Fruit fly (Drosophila melanogaster) whole organism, embryonic: Measurements from ENCODE around the gene CG14342.

Experiments used
- ATbp ChIP-seq: fragments of 200-800 bp; sonication (Bioruptor generic); optimal IDR thresholded peaks from 2 replicates; lab custom pipeline; 2017; ENCODE audit warnings: missing biosample characterization, mild to moderate bottlenecking, missing genetic modification characterization, missing genetic modification reagents
- Bdp1 ChIP-seq: fragments of 200-800 bp; sonication (Bioruptor generic); optimal IDR thresholded peaks from 3 replicates; lab custom pipeline; 2016; ENCODE audit warnings: missing biosample characterization, missing genetic modification characterization
- CG10209 ChIP-seq: fragments of 200-800 bp; sonication (Bioruptor generic); optimal IDR thresholded peaks from 3 replicates; lab custom pipeline; 2017; ENCODE audit warnings: missing biosample characterization, mild to moderate bottlenecking, missing genetic modification characterization, missing genetic modification reagents
- CG10274 ChIP-seq: fragments of 200-800 bp; sonication (Bioruptor generic); optimal IDR thresholded peaks from 3 replicates; lab custom pipeline; 2017; ENCODE audit warnings: missing biosample characterization, mild to moderate bottlenecking, missing genetic modification characterization
- CG10565 ChIP-seq: fragments of 200-800 bp; sonication (Bioruptor generic); optimal IDR thresholded peaks from 3 replicates; lab custom pipeline; 2016; ENCODE audit warnings: missing biosample characterization, mild to moderate bottlenecking, missing genetic modification characterization
- CG11398 ChIP-seq: fragments of 200-800 bp; sonication (Bioruptor generic); optimal IDR thresholded peaks from 2 replicates; lab custom pipeline; 2016; ENCODE audit warnings: missing biosample characterization, missing genetic modification characterization
- CG12236 ChIP-seq: fragments of 200-800 bp; sonication (Bioruptor generic); optimal IDR thresholded peaks from 2 replicates; lab custom pipeline; 2016; ENCODE audit warnings: missing biosample characterization, missing genetic modification characterization
- CG12744 ChIP-seq: fragments of 200-800 bp; sonication (Bioruptor generic); optimal IDR thresholded peaks from 2 replicates; lab custom pipeline; 2016; ENCODE audit warnings: missing biosample characterization, missing genetic modification characterization
- CG14014 ChIP-seq: fragments of 200-800 bp; sonication (Bioruptor generic); IDR thresholded peaks from 2 replicates; pipeline ENCODE4 v1.3.6; 2022; ENCODE audit warnings: missing biosample characterization, missing genetic modification characterization
- CG16815 ChIP-seq: fragments of 200-800 bp; sonication (Bioruptor generic); optimal IDR thresholded peaks from 3 replicates; lab custom pipeline; 2017; ENCODE audit warnings: missing biosample characterization, mild to moderate bottlenecking, missing genetic modification characterization
- CG17186 ChIP-seq: fragments of 200-800 bp; sonication (Bioruptor generic); optimal IDR thresholded peaks from 3 replicates; lab custom pipeline; 2017; ENCODE audit warnings: missing biosample characterization, missing genetic modification reagents, missing genetic modification characterization
- CG17612 ChIP-seq: fragments of 200-800 bp; sonication (Bioruptor generic); IDR thresholded peaks from 2 replicates; pipeline ENCODE4 v1.3.6; 2022; ENCODE audit warnings: missing biosample characterization, missing genetic modification characterization
- CG2120 ChIP-seq: fragments of 200-800 bp; sonication (Bioruptor generic); optimal IDR thresholded peaks from 3 replicates; lab custom pipeline; 2016; ENCODE audit warnings: missing biosample characterization, missing genetic modification characterization
- CG2199 ChIP-seq: fragments of 200-800 bp; sonication (Bioruptor generic); IDR thresholded peaks from 3 replicates; pipeline ENCODE4 v1.3.6; 2022; ENCODE audit warnings: missing biosample characterization, missing genetic modification characterization
- CG31224 ChIP-seq: fragments of 200-800 bp; sonication (Bioruptor generic); IDR thresholded peaks from 2 replicates; pipeline ENCODE4 v1.3.6; 2022; ENCODE audit warnings: missing biosample characterization, missing genetic modification characterization
- CG3281 ChIP-seq: fragments of 200-800 bp; sonication (Bioruptor generic); optimal IDR thresholded peaks from 3 replicates; lab custom pipeline; 2017; ENCODE audit warnings: missing biosample characterization, mild to moderate bottlenecking, missing genetic modification characterization
- CG3407 ChIP-seq: fragments of 200-800 bp; sonication (Bioruptor generic); optimal IDR thresholded peaks from 2 replicates; lab custom pipeline; 2018; ENCODE audit warnings: missing biosample characterization, mild to moderate bottlenecking, missing genetic modification characterization
- CG4424 ChIP-seq: fragments of 200-800 bp; sonication (Bioruptor generic); optimal IDR thresholded peaks from 3 replicates; lab custom pipeline; 2016; ENCODE audit warnings: missing biosample characterization, missing genetic modification characterization
- CG6765 ChIP-seq: fragments of 200-800 bp; sonication (Bioruptor generic); optimal IDR thresholded peaks from 3 replicates; lab custom pipeline; 2017; ENCODE audit warnings: missing biosample characterization, mild to moderate bottlenecking, missing genetic modification characterization
- CG7786 ChIP-seq: fragments of 200-800 bp; sonication (Bioruptor generic); optimal IDR thresholded peaks from 2 replicates; lab custom pipeline; 2016; ENCODE audit warnings: missing biosample characterization, missing genetic modification characterization
- CG8388 ChIP-seq: fragments of 200-800 bp; sonication (Bioruptor generic); optimal IDR thresholded peaks from 2 replicates; lab custom pipeline; 2019; ENCODE audit warnings: missing biosample characterization, mild to moderate bottlenecking, missing genetic modification characterization, moderate library complexity
- Dp ChIP-seq: fragments of 200-800 bp; sonication (Bioruptor generic); optimal IDR thresholded peaks from 2 replicates; lab custom pipeline; 2018; ENCODE audit warnings: missing biosample characterization, mild to moderate bottlenecking, missing genetic modification characterization, moderate library complexity
- E2f1 ChIP-seq: fragments of 200-800 bp; sonication (Bioruptor generic); IDR thresholded peaks from 2 replicates; pipeline ENCODE4 v1.3.6; 2022; ENCODE audit warnings: missing biosample characterization, missing genetic modification characterization
- ERR ChIP-seq: fragments of 200-800 bp; sonication (Bioruptor generic); optimal IDR thresholded peaks from 2 replicates; lab custom pipeline; 2016; ENCODE audit warnings: missing biosample characterization, missing genetic modification characterization
- Eip74EF ChIP-seq, 2 experiments: fragments of 200-800 bp in 1 of 2; fragments of >200 bp in 1 of 2; sonication (Bioruptor generic) in 1 of 2; optimal IDR thresholded peaks; 2 replicates each; lab custom pipeline; 2017 to 2019; ENCODE audit warnings: missing biosample characterization in 2 of 2, missing genetic modification characterization in 2 of 2, mild to moderate bottlenecking in 1 of 2, moderate library complexity in 1 of 2
- Hand ChIP-seq: fragments of 200-800 bp; sonication (Bioruptor generic); optimal IDR thresholded peaks from 2 replicates; lab custom pipeline; 2017; ENCODE audit warnings: mild to moderate bottlenecking, missing biosample characterization, missing genetic modification reagents, missing genetic modification characterization
- Hey ChIP-seq: fragments of 200-800 bp; sonication (Bioruptor generic); optimal IDR thresholded peaks from 3 replicates; lab custom pipeline; 2018; ENCODE audit warnings: missing biosample characterization, mild to moderate bottlenecking, missing genetic modification characterization
- HmgZ ChIP-seq: fragments of 200-800 bp; sonication (Bioruptor generic); optimal IDR thresholded peaks from 2 replicates; lab custom pipeline; 2018; ENCODE audit warnings: missing biosample characterization, mild to moderate bottlenecking, missing genetic modification characterization
- NC2β ChIP-seq: fragments of 200-800 bp; sonication (Bioruptor generic); optimal IDR thresholded peaks from 2 replicates; lab custom pipeline; 2016; ENCODE audit warnings: missing biosample characterization, missing genetic modification characterization
- Opbp ChIP-seq: fragments of 200-800 bp; sonication (Bioruptor generic); IDR thresholded peaks from 3 replicates; pipeline ENCODE4 v1.3.6; 2022; ENCODE audit warnings: missing biosample characterization, missing genetic modification characterization; ENCODE audit not compliant: partially characterized antibody
- PHDP ChIP-seq: fragments of 200-800 bp; sonication (Bioruptor generic); optimal IDR thresholded peaks from 3 replicates; lab custom pipeline; 2018; ENCODE audit warnings: missing biosample characterization, mild to moderate bottlenecking, missing genetic modification characterization, moderate library complexity
- Pdp1 ChIP-seq, 2 experiments: fragments of 200-800 bp; sonication (Bioruptor generic); optimal IDR thresholded peaks; 3 replicates each; lab custom pipeline; 2016; ENCODE audit warnings: missing biosample characterization in 2 of 2, missing genetic modification characterization in 2 of 2, mild to moderate bottlenecking in 1 of 2, moderate library complexity in 1 of 2
- Ptx1 ChIP-seq: fragments of 200-800 bp; sonication (Bioruptor generic); IDR thresholded peaks from 2 replicates; pipeline ENCODE4 v1.3.6; 2022; ENCODE audit warnings: missing biosample characterization, missing genetic modification characterization
- Stat92E ChIP-seq, 3 experiments: fragments of >200 bp in 2 of 3; fragments of 200-800 bp in 1 of 3; sonication (Bioruptor generic) in 1 of 3; optimal IDR thresholded peaks; 2 replicates each; lab custom pipeline; 2017 to 2019; ENCODE audit warnings: missing biosample characterization in 3 of 3, missing genetic modification characterization in 3 of 3, mild to moderate bottlenecking in 1 of 3, moderate library complexity in 1 of 3
- al ChIP-seq: fragments of 200-800 bp; sonication (Bioruptor generic); IDR thresholded peaks from 2 replicates; pipeline ENCODE4 v1.3.6; 2022; ENCODE audit warnings: missing biosample characterization, missing genetic modification characterization
- amos ChIP-seq: fragments of 200-800 bp; sonication (Bioruptor generic); IDR thresholded peaks from 2 replicates; pipeline ENCODE4 v1.3.6; 2022; ENCODE audit warnings: missing biosample characterization, missing genetic modification characterization; ENCODE audit not compliant: partially characterized antibody
- ap ChIP-seq: fragments of 200-800 bp; sonication (Bioruptor generic); IDR thresholded peaks from 2 replicates; pipeline ENCODE4 v1.3.6; 2022; ENCODE audit warnings: missing biosample characterization, missing genetic modification characterization
- ase ChIP-seq: fragments of 200-800 bp; sonication (Bioruptor generic); IDR thresholded peaks from 3 replicates; pipeline ENCODE4 v1.3.6; 2022; ENCODE audit warnings: missing biosample characterization, missing genetic modification characterization
- cad ChIP-seq: fragments of >200 bp; optimal IDR thresholded peaks from 2 replicates; lab custom pipeline; 2017; ENCODE audit warnings: missing biosample characterization, missing genetic modification characterization
- ci ChIP-seq: fragments of 200-800 bp; sonication (Bioruptor generic); IDR thresholded peaks from 3 replicates; pipeline ENCODE4 v1.3.6; 2022; ENCODE audit warnings: missing biosample characterization, missing genetic modification characterization
- eyg ChIP-seq: fragments of 200-800 bp; sonication (Bioruptor generic); optimal IDR thresholded peaks from 3 replicates; lab custom pipeline; 2016; ENCODE audit warnings: missing biosample characterization, missing genetic modification characterization
- gem ChIP-seq: fragments of 200-800 bp; sonication (Bioruptor generic); optimal IDR thresholded peaks from 2 replicates; lab custom pipeline; 2019; ENCODE audit warnings: missing biosample characterization, mild to moderate bottlenecking, missing genetic modification characterization, moderate library complexity
- ham ChIP-seq: fragments of 200-800 bp; sonication (Bioruptor generic); IDR thresholded peaks from 2 replicates; pipeline ENCODE4 v1.3.6; 2022; ENCODE audit warnings: missing biosample characterization, missing genetic modification characterization
- hth ChIP-seq: fragments of >200 bp; optimal IDR thresholded peaks from 2 replicates; lab custom pipeline; 2017; ENCODE audit warnings: inconsistent platforms
- jumu ChIP-seq: fragments of 200-800 bp; sonication (Bioruptor generic); optimal IDR thresholded peaks from 3 replicates; lab custom pipeline; 2016; ENCODE audit warnings: missing biosample characterization, missing genetic modification characterization
- lab ChIP-seq: fragments of 200-800 bp; sonication (Bioruptor generic); optimal IDR thresholded peaks from 3 replicates; lab custom pipeline; 2017; ENCODE audit warnings: missing biosample characterization, missing genetic modification characterization, mild to moderate bottlenecking, moderate library complexity, missing genetic modification reagents
- lmd ChIP-seq: fragments of 200-800 bp; sonication (Bioruptor generic); IDR thresholded peaks from 2 replicates; pipeline ENCODE4 v1.3.6; 2022; ENCODE audit warnings: missing biosample characterization, missing genetic modification characterization
- maf-S ChIP-seq: fragments of 200-800 bp; sonication (Bioruptor generic); optimal IDR thresholded peaks from 2 replicates; lab custom pipeline; 2016; ENCODE audit warnings: missing biosample characterization, missing genetic modification characterization
- ranshi ChIP-seq: fragments of 200-800 bp; sonication (Bioruptor generic); IDR thresholded peaks from 2 replicates; pipeline ENCODE4 v1.3.6; 2022; ENCODE audit warnings: missing biosample characterization, missing genetic modification characterization
- so ChIP-seq: fragments of 200-800 bp; sonication (Bioruptor generic); IDR thresholded peaks from 3 replicates; pipeline ENCODE4 v1.3.6; 2022; ENCODE audit warnings: missing biosample characterization, missing genetic modification characterization
- tio ChIP-seq: fragments of 200-800 bp; sonication (Bioruptor generic); optimal IDR thresholded peaks from 2 replicates; lab custom pipeline; 2017; ENCODE audit warnings: missing biosample characterization, missing genetic modification characterization, inconsistent platforms

The CG14342 gene

dm6 chr2L:1230691-1231090 is 26.7 kb downstream of the CG14342 start (continued):
- TF ChIP-seq ERR (GFP tag; lab: Kevin White, UChicago), result no peak
- TF ChIP-seq ATbp, result no peak
- peak; percentile 44 for TF ChIP-seq Ptx1 (GFP tag; lab: Robert Waterston, UW)
- TF ChIP-seq Eip74EF (GFP tag; optimal IDR thresholded peaks at IDR 0.05; lab: Kevin White, UChicago), result no peak
- TF ChIP-seq ranshi (GFP tag; lab: Robert Waterston, UW), result 0 out of 2 replicates have a peak, but pooled peaks have one; percentile 16
- no peak for TF ChIP-seq Opbp (GFP tag; lab: Robert Waterston, UW)
- peak; percentile 1 for TF ChIP-seq CG10209 (GFP tag; lab: Kevin White, UChicago)
- no peak for TF ChIP-seq maf-S (GFP tag; lab: Kevin White, UChicago)
- no peak for TF ChIP-seq HmgZ (tag; lab: Kevin White, UChicago)
- TF ChIP-seq CG11398, result no peak
- TF ChIP-seq so (GFP tag; lab: Robert Waterston, UW), result no peak
- TF ChIP-seq CG2120 (GFP tag; lab: Kevin White, UChicago), result peak; percentile 60
- no peak for TF ChIP-seq al (GFP tag; lab: Robert Waterston, UW)
- TF ChIP-seq CG2199 (GFP tag; lab: Robert Waterston, UW), result no peak
- TF ChIP-seq NC2β (GFP tag; lab: Kevin White, UChicago), result no peak
- TF ChIP-seq CG12744 (GFP tag; lab: Kevin White, UChicago), result no peak
- peak; percentile 37; the same call in 1 of the 2 replicates for TF ChIP-seq ap (GFP tag; lab: Robert Waterston, UW)
- TF ChIP-seq CG3281 (GFP tag; lab: Kevin White, UChicago), result peak; percentile 40
- TF ChIP-seq Pdp1 (GFP tag; optimal IDR thresholded peaks at IDR 0.05; lab: Kevin White, UChicago), result peak in 1 of 2 experiments; percentile 9
- TF ChIP-seq ci (GFP tag; lab: Robert Waterston, UW), result 0 out of 3 replicates have a peak, but pooled peaks have one; percentile 55
- no peak for TF ChIP-seq CG10274 (GFP tag; lab: Kevin White, UChicago)
- no peak for TF ChIP-seq CG7786 (GFP tag; lab: Kevin White, UChicago)
- TF ChIP-seq CG14014 (GFP tag; lab: Robert Waterston, UW), result 0 out of 2 replicates have a peak, but pooled peaks have one; percentile 7
- TF ChIP-seq CG4424 (GFP tag; lab: Kevin White, UChicago), result peak; percentile 3
- no peak for TF ChIP-seq amos (GFP tag; lab: Robert Waterston, UW)
- peak; percentile 39 for TF ChIP-seq Hand (GFP tag; lab: Kevin White, UChicago)
- TF ChIP-seq gem (tag; lab: Kevin White, UChicago), result peak; percentile 54
- no peak for TF ChIP-seq tio (GFP tag; lab: Kevin White, UChicago)
- no peak for TF ChIP-seq ase (GFP tag; lab: Robert Waterston, UW)
- peak; percentile 50 for TF ChIP-seq lmd (GFP tag; lab: Robert Waterston, UW)
- TF ChIP-seq PHDP, result peak; percentile 44
- TF ChIP-seq ham (GFP tag; lab: Robert Waterston, UW), result no peak
- TF ChIP-seq Bdp1 (GFP tag; lab: Kevin White, UChicago), result no peak
- no peak for TF ChIP-seq hth (lab: Kevin White, UChicago)
- no peak for TF ChIP-seq CG16815
- no peak for TF ChIP-seq CG31224
- peak; percentile 19 for TF ChIP-seq jumu (GFP tag; lab: Kevin White, UChicago)
- TF ChIP-seq Stat92E (GFP tag; optimal IDR thresholded peaks at IDR 0.05; lab: Kevin White, UChicago), result no peak
- no peak for TF ChIP-seq CG12236
- TF ChIP-seq Hey (tag; lab: Kevin White, UChicago), result no peak
- 0 out of 2 replicates have a peak, but pooled peaks have one; percentile 31 for TF ChIP-seq E2f1 (GFP tag; lab: Robert Waterston, UW)
- peak; percentile 66 for TF ChIP-seq lab (GFP tag; lab: Kevin White, UChicago)
- TF ChIP-seq CG17186 (GFP tag; lab: Kevin White, UChicago), result no peak
- TF ChIP-seq CG8388 (GFP tag; lab: Kevin White, UChicago), result no peak
- TF ChIP-seq CG17612, result no peak
- no peak for TF ChIP-seq Dp
- TF ChIP-seq eyg (GFP tag; lab: Kevin White, UChicago), result no peak
- TF ChIP-seq cad (GFP tag; lab: Kevin White, UChicago), result no peak
- no peak for TF ChIP-seq CG10565
- TF ChIP-seq CG6765 (GFP tag; lab: Kevin White, UChicago), result no peak
- TF ChIP-seq CG3407 (GFP tag; lab: Kevin White, UChicago), result no peak
